Fruit fly (Drosophila melanogaster) Kc167 (cell line): ENCODE measurements around the gene m-cup.

ENCODE experiments used
- Myc ChIP-seq: fragments of >200 bp; optimal IDR thresholded peaks from 2 replicates; lab custom pipeline; 2017; ENCODE audit warnings: missing external identifiers
- Sin3A ChIP-seq: fragments of >200 bp; optimal IDR thresholded peaks from 2 replicates; lab custom pipeline; 2018; ENCODE audit warnings: missing external identifiers
- h ChIP-seq: fragments of >200 bp; optimal IDR thresholded peaks from 3 replicates; lab custom pipeline; 2018; ENCODE audit warnings: missing external identifiers
- insv ChIP-seq: fragments of >200 bp; optimal IDR thresholded peaks from 3 replicates; lab custom pipeline; 2018; ENCODE audit warnings: missing external identifiers
- psq ChIP-seq: fragments of >200 bp; optimal IDR thresholded peaks from 2 replicates; lab custom pipeline; 2017; ENCODE audit warnings: missing external identifiers
- ttk ChIP-seq: sonication (Bioruptor generic); optimal IDR thresholded peaks from 2 replicates; lab custom pipeline; 2017; ENCODE audit warnings: missing external identifiers

The m-cup gene

DNA sequence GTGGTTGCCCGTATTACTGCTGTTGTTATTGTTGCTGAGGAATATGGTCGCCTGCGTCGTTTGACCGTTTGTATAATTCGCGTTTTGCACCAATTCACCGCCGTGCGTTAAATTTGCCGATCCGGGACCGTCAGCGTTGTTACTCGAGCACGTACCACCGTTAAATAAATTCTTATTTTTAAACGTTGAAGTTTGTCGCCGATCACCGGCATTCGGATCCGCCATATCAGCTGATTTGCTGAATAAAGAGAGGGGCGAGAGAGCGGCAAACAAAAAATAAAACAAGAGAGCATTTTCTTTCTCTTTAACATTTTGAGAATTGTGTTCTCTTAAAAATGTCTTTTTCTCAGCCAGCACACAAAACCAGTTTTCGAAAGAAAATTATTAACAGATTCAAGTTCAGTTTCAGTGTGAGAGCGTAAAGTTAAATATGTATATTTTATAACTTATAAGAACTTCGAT, 30.3 kb downstream of the m-cup start:
- TF ChIP-seq insv (lab: Kevin White, UChicago) (no peak), h (lab: Kevin White, UChicago) (no peak), Myc (lab: Kevin White, UChicago) (no peak), ttk (lab: Kevin White, UChicago) (no peak), psq (no peak), Sin3A (lab: Kevin White, UChicago) (no peak)

DNA sequence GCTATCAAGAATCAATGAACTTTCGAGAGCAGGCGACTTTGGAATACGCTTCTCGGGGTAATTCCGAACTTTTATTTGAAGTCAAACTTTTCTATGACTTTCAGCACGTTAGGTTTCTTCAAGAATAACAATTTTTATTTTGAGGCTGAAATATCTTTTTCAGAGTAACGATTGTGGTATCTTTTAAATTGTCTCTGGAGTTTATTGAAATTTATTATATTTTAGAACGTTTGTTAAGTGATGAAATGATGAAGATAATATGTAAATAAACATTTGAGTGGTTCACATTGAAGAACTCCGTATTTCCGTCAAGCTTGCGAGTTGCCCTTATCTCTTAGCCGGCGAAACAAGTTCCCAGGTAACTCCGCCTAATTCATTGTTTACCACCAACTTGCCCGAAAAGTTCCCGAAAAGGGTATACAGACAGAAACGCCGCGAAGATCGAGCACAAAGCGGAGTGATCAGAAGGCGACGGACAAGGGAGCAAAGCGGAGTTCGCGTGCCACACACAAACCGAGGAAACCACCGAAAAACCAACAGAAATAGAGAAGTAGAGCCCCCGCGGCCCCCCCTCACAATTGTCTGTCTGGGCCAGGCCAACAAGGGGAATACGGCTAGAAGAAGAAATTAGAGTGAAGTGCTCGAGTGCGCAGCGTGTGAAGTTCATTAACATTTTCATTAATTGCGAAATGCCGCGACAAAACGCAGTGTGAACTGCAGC, 31.4 kb downstream of the m-cup start:
- TF ChIP-seq h (lab: Kevin White, UChicago), result no peak
- TF ChIP-seq Myc (lab: Kevin White, UChicago), result no peak
- no peak for TF ChIP-seq Sin3A (lab: Kevin White, UChicago)
- TF ChIP-seq psq, result no peak
- TF ChIP-seq insv (lab: Kevin White, UChicago), result no peak
- TF ChIP-seq ttk (lab: Kevin White, UChicago), result no peak

DNA sequence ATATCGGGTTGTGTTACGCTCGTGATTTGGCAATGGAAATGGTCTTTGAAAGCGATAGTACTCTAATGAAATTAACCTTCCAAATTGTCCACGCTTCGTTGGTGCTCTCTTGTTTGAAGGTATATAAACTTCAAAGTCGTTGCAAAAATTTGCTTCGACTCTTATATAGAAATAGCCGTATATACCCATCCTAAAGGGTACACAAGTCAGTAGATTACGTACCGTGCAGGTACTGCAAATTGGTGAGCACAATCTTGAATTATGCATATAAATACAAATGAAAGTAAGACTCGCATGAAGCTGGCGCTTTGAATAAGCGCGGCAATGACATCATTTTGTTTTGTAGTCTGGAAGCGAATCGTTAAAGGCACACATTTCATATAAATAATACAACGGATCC, 33.0 kb downstream of the m-cup start:
- no peak for TF ChIP-seq ttk (lab: Kevin White, UChicago)
- TF ChIP-seq insv (lab: Kevin White, UChicago), result no peak
- TF ChIP-seq h (lab: Kevin White, UChicago), result no peak
- TF ChIP-seq psq, result no peak
- TF ChIP-seq Myc (lab: Kevin White, UChicago), result no peak
- TF ChIP-seq Sin3A (lab: Kevin White, UChicago), result no peak

DNA sequence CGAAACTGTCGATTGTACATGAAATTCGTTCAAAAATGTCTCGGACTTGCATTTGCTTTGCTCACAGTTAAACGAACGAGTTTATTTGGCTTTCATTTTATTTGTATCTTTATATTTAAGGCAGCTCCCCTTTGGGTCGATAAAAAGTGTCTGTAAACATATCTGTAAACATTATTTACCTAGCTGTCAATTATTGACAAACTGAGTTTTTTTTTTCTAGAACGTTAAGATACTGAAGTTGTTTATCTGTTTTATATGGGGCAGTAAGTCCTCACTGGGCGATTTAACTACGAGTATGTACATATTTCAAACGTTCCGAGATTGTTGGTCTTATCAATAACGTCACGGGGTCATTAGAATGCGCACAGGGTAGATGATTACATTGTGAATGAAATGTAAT, 33.5 kb downstream of the m-cup start:
- TF ChIP-seq psq, result no peak
- no peak for TF ChIP-seq h (lab: Kevin White, UChicago)
- no peak for TF ChIP-seq Sin3A (lab: Kevin White, UChicago)
- TF ChIP-seq Myc (lab: Kevin White, UChicago), result no peak
- no peak for TF ChIP-seq ttk (lab: Kevin White, UChicago)
- TF ChIP-seq insv (lab: Kevin White, UChicago), result no peak

DNA sequence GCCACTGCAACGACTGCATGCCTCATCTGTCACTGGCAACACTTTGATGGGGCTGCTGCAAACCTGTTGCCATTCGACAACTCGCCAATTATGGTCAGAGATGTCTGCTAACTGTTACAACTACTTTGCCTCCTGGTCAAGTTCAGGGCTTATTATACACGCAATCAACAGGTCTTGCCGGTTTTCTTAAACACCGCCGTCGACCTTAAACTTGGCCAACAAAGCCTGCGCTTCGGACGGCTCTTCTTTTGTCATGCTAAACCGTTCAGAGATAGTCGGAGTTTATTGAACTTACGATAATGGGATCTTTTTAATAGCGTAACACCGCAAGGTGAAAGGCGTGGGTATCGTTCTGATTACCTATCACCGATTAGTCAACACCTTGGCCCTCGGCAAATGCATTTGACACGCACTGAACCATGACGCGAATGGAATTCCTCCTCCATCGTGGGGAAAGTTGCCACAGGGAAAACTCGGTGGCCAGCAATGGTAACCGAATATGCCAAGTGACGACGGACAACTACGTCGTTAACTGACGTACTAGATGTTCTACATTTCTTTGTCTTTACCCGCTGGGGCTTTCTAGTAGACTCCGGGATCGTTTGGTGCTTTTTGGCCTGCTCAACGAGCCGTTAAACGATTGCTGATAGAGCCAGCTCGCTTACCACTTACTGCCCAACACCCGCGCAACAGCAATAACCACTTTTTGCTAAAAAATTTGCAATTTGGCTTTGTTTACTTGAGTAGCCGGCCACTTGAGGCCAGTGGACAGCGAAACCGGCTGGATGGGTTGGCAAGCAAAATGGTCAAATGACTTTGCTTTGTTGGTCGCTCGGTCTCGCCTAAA, 38.1 kb downstream of the m-cup start:
- TF ChIP-seq Myc (lab: Kevin White, UChicago) (no peak), psq (no peak), Sin3A (lab: Kevin White, UChicago) (no peak), ttk (lab: Kevin White, UChicago) (no peak), insv (lab: Kevin White, UChicago) (no peak), h (lab: Kevin White, UChicago) (no peak)

DNA sequence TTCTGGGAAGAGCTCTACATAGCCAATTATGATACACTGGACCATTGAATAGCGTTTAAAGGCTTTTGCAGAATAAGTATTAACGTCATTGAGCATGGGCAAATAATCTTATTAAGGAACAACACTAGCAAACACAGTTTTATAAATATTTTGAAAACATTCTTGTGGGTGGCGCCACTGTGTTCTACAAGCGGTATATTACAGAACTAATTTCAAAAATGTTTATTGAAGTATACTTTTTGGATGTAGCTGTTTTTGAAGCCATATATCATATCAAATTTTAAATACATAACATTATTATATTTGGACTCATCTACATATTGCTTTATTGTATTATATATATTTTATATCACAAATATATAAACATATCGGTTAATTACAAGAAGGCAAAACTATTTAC, 40.3 kb downstream of the m-cup start:
- no peak for TF ChIP-seq Myc (lab: Kevin White, UChicago)
- no peak for TF ChIP-seq h (lab: Kevin White, UChicago)
- TF ChIP-seq ttk (lab: Kevin White, UChicago), result no peak
- TF ChIP-seq psq, result no peak
- no peak for TF ChIP-seq Sin3A (lab: Kevin White, UChicago)
- TF ChIP-seq insv (lab: Kevin White, UChicago), result no peak
